Fruit fly (Drosophila melanogaster) whole organism, pupa: Measurements from ENCODE around the gene shep.

ENCODE experiments used
- CG14655 ChIP-seq: fragments of 200-800 bp; sonication (Bioruptor generic); optimal IDR thresholded peaks from 3 replicates; lab custom pipeline; 2017; ENCODE audit warnings: mild to moderate bottlenecking, missing biosample characterization, missing genetic modification reagents, missing genetic modification characterization
- CG15710 ChIP-seq: fragments of 200-800 bp; sonication (Bioruptor generic); optimal IDR thresholded peaks from 2 replicates; lab custom pipeline; 2018; ENCODE audit warnings: missing biosample characterization, mild to moderate bottlenecking, missing genetic modification characterization, moderate library complexity
- Ets98B ChIP-seq: fragments of 200-800 bp; sonication (Bioruptor generic); IDR thresholded peaks from 2 replicates; pipeline ENCODE4 v1.3.6; 2022; ENCODE audit warnings: missing biosample characterization, missing genetic modification characterization
- Pif1B ChIP-seq: fragments of 200-800 bp; sonication (Bioruptor generic); optimal IDR thresholded peaks from 3 replicates; lab custom pipeline; 2016; ENCODE audit warnings: missing biosample characterization, missing genetic modification characterization
- Snoo ChIP-seq: fragments of 200-800 bp; sonication (Bioruptor generic); optimal IDR thresholded peaks from 3 replicates; lab custom pipeline; 2017; ENCODE audit warnings: missing biosample characterization, mild to moderate bottlenecking, missing genetic modification characterization, inconsistent platforms
- gl ChIP-seq: fragments of 200-800 bp; sonication (Bioruptor generic); optimal IDR thresholded peaks from 2 replicates; lab custom pipeline; 2018; ENCODE audit warnings: missing biosample characterization, mild to moderate bottlenecking, missing genetic modification characterization
- rn ChIP-seq: fragments of 200-800 bp; sonication (Bioruptor generic); IDR thresholded peaks from 2 replicates; pipeline ENCODE4 v1.3.6; 2022; ENCODE audit warnings: missing biosample characterization, missing genetic modification characterization

- peak; percentile 12 for TF ChIP-seq gl
- no peak for TF ChIP-seq Snoo (tag; lab: Kevin White, UChicago)
- TF ChIP-seq Ets98B: peak; percentile 69
- TF ChIP-seq Pif1B: peak; percentile 21
- TF ChIP-seq CG15710: no peak
- no peak for TF ChIP-seq rn (GFP tag; lab: Robert Waterston, UW)
- peak; percentile 94 for TF ChIP-seq CG14655 (GFP tag; lab: Kevin White, UChicago)
Observed at dm6 chr3L:5288118-5288517, 10.4 kb upstream of the shep start.
